Worm (Caenorhabditis elegans): ENCODE data around the gene fbxa-100.

DNA sequence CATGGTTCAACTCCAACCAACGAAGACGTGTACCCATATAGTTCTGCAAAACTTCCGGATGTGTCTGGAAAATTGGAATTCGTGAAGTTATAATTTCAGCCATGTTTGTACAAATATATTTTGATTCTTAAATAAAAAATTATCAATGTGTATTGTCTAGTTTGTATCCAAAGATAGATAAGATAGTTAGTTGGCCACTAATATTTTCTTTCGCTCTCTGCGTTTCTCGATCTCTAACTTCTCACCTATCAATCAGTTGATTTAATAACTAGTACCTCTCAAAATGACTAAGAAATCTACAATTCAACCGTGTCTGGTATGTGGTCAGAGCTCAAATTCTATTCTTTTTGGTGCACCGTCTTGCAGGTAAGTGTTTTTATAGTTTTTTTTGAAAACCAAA, 9.3 kb upstream of the fbxa-100 start, which contains the start of gene nhr-176:
- TF ChIP-seq aly-2 (tag; optimal IDR thresholded peaks at IDR 0.05) = no peak
- no peak for TF ChIP-seq lsy-2 (tag; optimal IDR thresholded peaks at IDR 0.05)
- no peak for TF ChIP-seq nhr-12 (tag; optimal IDR thresholded peaks at IDR 0.05)
- no peak for TF ChIP-seq unc-130 (tag; optimal IDR thresholded peaks at IDR 0.05)
- TF ChIP-seq zag-1 (tag; optimal IDR thresholded peaks at IDR 0.05) = no peak
- no peak for TF ChIP-seq fos-1 (tag; optimal IDR thresholded peaks at IDR 0.05)
- no peak for TF ChIP-seq xbp-1 (tag; optimal IDR thresholded peaks at IDR 0.05)
- no peak for TF ChIP-seq tbx-2 (tag; optimal IDR thresholded peaks at IDR 0.05)
- no peak for TF ChIP-seq lin-35 (GFP tag; optimal IDR thresholded peaks at IDR 0.05)
- TF ChIP-seq nhr-90 (tag; optimal IDR thresholded peaks at IDR 0.05; ENCODE audit: poor library complexity) = no peak

Data from whole organism, L1 larva.